Worm (Caenorhabditis elegans) whole organism, early embryonic: ENCODE results near the gene ubxn-2.

Source experiments
- F13C5.2 ChIP-seq: sonication (generic microtip); optimal IDR thresholded peaks from 2 replicates; lab custom pipeline; 2017; ENCODE audit warnings: mild to moderate bottlenecking, missing genetic modification characterization, inconsistent platforms, missing compliant biosample characterization
- aly-1 ChIP-seq: sonication (generic microtip); optimal IDR thresholded peaks from 2 replicates; lab custom pipeline; 2016; ENCODE audit warnings: missing genetic modification characterization, missing compliant biosample characterization
- ama-1 ChIP-seq: fragments of 150-350 bp; optimal IDR thresholded peaks from 2 replicates; lab custom pipeline; 2014
- ceh-36 ChIP-seq: sonication (generic microtip); optimal IDR thresholded peaks from 2 replicates; lab custom pipeline; 2016; ENCODE audit warnings: missing genetic modification characterization, inconsistent platforms, missing compliant biosample characterization
- ets-7 ChIP-seq: sonication (generic microtip); optimal IDR thresholded peaks from 2 replicates; lab custom pipeline; 2016; ENCODE audit warnings: missing genotype, missing genetic modification characterization, missing compliant biosample characterization
- flt-1 ChIP-seq: fragments of 200-800 bp; sonication (Bioruptor generic); IDR thresholded peaks from 2 replicates; pipeline ENCODE4 v1.3.6; 2022; ENCODE audit warnings: missing genetic modification characterization, missing compliant biosample characterization
- hmbx-1 ChIP-seq: sonication (generic microtip); optimal IDR thresholded peaks from 2 replicates; lab custom pipeline; 2016; ENCODE audit warnings: mild to moderate bottlenecking, missing genetic modification characterization, missing compliant biosample characterization
- pes-1 ChIP-seq: fragments of 200-800 bp; sonication (Bioruptor generic); IDR thresholded peaks from 2 replicates; pipeline ENCODE4 v1.3.6; 2022; ENCODE audit warnings: missing genetic modification reagents, missing genetic modification characterization, missing compliant biosample characterization
- sea-1 ChIP-seq: fragments of 200-800 bp; sonication (Bioruptor generic); conservative IDR thresholded peaks from 2 replicates; pipeline ENCODE4 v1.3.6; 2022; ENCODE audit warnings: missing genetic modification characterization, missing compliant biosample characterization

DNA sequence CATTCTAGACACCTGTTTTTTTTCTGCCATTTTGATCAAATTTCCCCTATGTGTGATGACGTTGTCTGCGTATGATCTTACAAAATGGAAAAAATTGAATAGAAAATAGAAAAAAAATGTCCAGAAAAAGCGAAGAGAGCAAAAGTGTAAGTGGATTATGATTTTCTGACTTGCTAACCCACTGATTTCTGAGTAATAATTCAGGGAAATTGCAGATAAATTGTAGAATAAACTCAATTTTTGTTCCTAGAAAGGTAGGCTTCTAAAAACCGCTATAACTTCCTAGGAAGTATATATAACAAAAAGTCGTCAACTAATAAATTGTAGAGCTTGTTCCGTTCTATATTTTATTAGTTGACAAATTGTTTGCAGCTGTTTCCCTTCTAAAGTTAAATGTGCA lies 9.1 kb upstream of the ubxn-2 start:
- no peak for TF ChIP-seq ceh-36
- TF ChIP-seq F13C5.2 (tag; lab: Kevin White, UChicago): no peak
- TF ChIP-seq ama-1: no peak
- TF ChIP-seq flt-1 (GFP tag; lab: Robert Waterston, UW): no peak
- no peak for TF ChIP-seq ets-7 (tag; lab: Kevin White, UChicago)
- no peak for TF ChIP-seq sea-1
- no peak for TF ChIP-seq aly-1
- no peak for TF ChIP-seq pes-1
- no peak for TF ChIP-seq hmbx-1 (tag; lab: Kevin White, UChicago)
